Worm (Caenorhabditis elegans) whole organism, early embryonic: ENCODE measurements around the gene str-206.

Experiments used
- B0310.2 ChIP-seq: sonication (generic microtip); optimal IDR thresholded peaks from 2 replicates; lab custom pipeline; 2016; ENCODE audit warnings: mild to moderate bottlenecking, missing genetic modification characterization, missing compliant biosample characterization
- F13C5.2 ChIP-seq: sonication (generic microtip); optimal IDR thresholded peaks from 2 replicates; lab custom pipeline; 2017; ENCODE audit warnings: mild to moderate bottlenecking, missing genetic modification characterization, inconsistent platforms, missing compliant biosample characterization
- aly-1 ChIP-seq: sonication (generic microtip); optimal IDR thresholded peaks from 2 replicates; lab custom pipeline; 2016; ENCODE audit warnings: missing genetic modification characterization, missing compliant biosample characterization
- ama-1 ChIP-seq: fragments of 150-350 bp; optimal IDR thresholded peaks from 2 replicates; lab custom pipeline; 2014
- ceh-36 ChIP-seq: sonication (generic microtip); optimal IDR thresholded peaks from 2 replicates; lab custom pipeline; 2016; ENCODE audit warnings: missing genetic modification characterization, inconsistent platforms, missing compliant biosample characterization
- ets-7 ChIP-seq: sonication (generic microtip); optimal IDR thresholded peaks from 2 replicates; lab custom pipeline; 2016; ENCODE audit warnings: missing genotype, missing genetic modification characterization, missing compliant biosample characterization
- hmbx-1 ChIP-seq: sonication (generic microtip); optimal IDR thresholded peaks from 2 replicates; lab custom pipeline; 2016; ENCODE audit warnings: mild to moderate bottlenecking, missing genetic modification characterization, missing compliant biosample characterization
- hnd-1 ChIP-seq: sonication (generic microtip); optimal IDR thresholded peaks from 2 replicates; lab custom pipeline; 2016; ENCODE audit warnings: missing genetic modification characterization, missing compliant biosample characterization
- sea-1 ChIP-seq: fragments of 200-800 bp; sonication (Bioruptor generic); conservative IDR thresholded peaks from 2 replicates; pipeline ENCODE4 v1.3.6; 2022; ENCODE audit warnings: missing genetic modification characterization, missing compliant biosample characterization

- TF ChIP-seq B0310.2 (no peak), ets-7 (no peak), hmbx-1 (tag; lab: Kevin White, UChicago) (no peak), ama-1 (lab: Kevin White, UChicago) (no peak), hnd-1 (no peak), aly-1 (tag; lab: Kevin White, UChicago) (no peak), ceh-36 (tag; lab: Kevin White, UChicago) (no peak), F13C5.2 (tag; lab: Kevin White, UChicago) (no peak), sea-1 (GFP tag; lab: Robert Waterston, UW) (no peak)
These were observed 26.7 kb downstream of the str-206 start for ce11 chrV:6244631-6245030.
